Fruit fly (Drosophila melanogaster): ENCODE data around the gene CG7565.

The CG7565 gene

dm6 chr3L:8058190-8058997 lies 33.2 kb downstream of the CG7565 start, which contains the start of gene bip1 (continued):
- no peak for TF ChIP-seq Blimp-1 (GFP tag; optimal IDR thresholded peaks at IDR 0.05)
- peak; percentile 20 for TF ChIP-seq Smox (GFP tag; optimal IDR thresholded peaks at IDR 0.05)
- TF ChIP-seq acj6 (GFP tag; optimal IDR thresholded peaks at IDR 0.05): peak; percentile 16
- TF ChIP-seq dac (GFP tag; optimal IDR thresholded peaks at IDR 0.05): no peak
- TF ChIP-seq dsx (GFP tag; optimal IDR thresholded peaks at IDR 0.05; ENCODE audit: poor library complexity, severe bottlenecking): peak; percentile 21
- peak; percentile 11 for TF ChIP-seq CG3919 (GFP tag; optimal IDR thresholded peaks at IDR 0.05)
- TF ChIP-seq fkh (GFP tag; optimal IDR thresholded peaks at IDR 0.05): peak; percentile 12
- TF ChIP-seq Met (GFP tag; optimal IDR thresholded peaks at IDR 0.05): peak; percentile 41
- no peak for TF ChIP-seq CG8319 (GFP tag; optimal IDR thresholded peaks at IDR 0.05)
- no peak for TF ChIP-seq Sox102F (GFP tag; optimal IDR thresholded peaks at IDR 0.05)
- no peak for TF ChIP-seq CG6792 (GFP tag; optimal IDR thresholded peaks at IDR 0.05)

- TF ChIP-seq CG10669 (GFP tag; optimal IDR thresholded peaks at IDR 0.05) (no peak), Met (GFP tag; optimal IDR thresholded peaks at IDR 0.05) (peak; percentile 45), Sox102F (GFP tag; optimal IDR thresholded peaks at IDR 0.05) (peak; percentile 32), pdm3 (GFP tag; optimal IDR thresholded peaks at IDR 0.05) (peak; percentile 17), acj6 (GFP tag; optimal IDR thresholded peaks at IDR 0.05) (peak; percentile 23), CG3032 (tag; optimal IDR thresholded peaks at IDR 0.05) (peak; percentile 45), CG11902 (GFP tag; optimal IDR thresholded peaks at IDR 0.05) (no peak), topi (GFP tag; optimal IDR thresholded peaks at IDR 0.05) (peak; percentile 1), fkh (GFP tag; optimal IDR thresholded peaks at IDR 0.05) (no peak), CG8632 (GFP tag; optimal IDR thresholded peaks at IDR 0.05) (no peak), spab (GFP tag; optimal IDR thresholded peaks at IDR 0.05) (peak; percentile 10), achi (GFP tag; optimal IDR thresholded peaks at IDR 0.05) (peak; percentile 2), Smox (GFP tag; optimal IDR thresholded peaks at IDR 0.05) (peak; percentile 36), CG31627 (GFP tag; optimal IDR thresholded peaks at IDR 0.05) (peak; percentile 20), cyc (GFP tag; optimal IDR thresholded peaks at IDR 0.05) (peak; percentile 1), CG6808 (GFP tag; optimal IDR thresholded peaks at IDR 0.05) (no peak), Eip78C (GFP tag) (no peak), CG11762 (GFP tag; optimal IDR thresholded peaks at IDR 0.05; ENCODE audit: insufficient read depth) (peak; percentile 5), esn (GFP tag; optimal IDR thresholded peaks at IDR 0.05) (peak; percentile 24)
Measured at dm6 chr3L:8057823-8058189, 33.8 kb downstream of the CG7565 start.

- TF ChIP-seq svp (GFP tag) (peak; percentile 69), CG9139 (GFP tag; optimal IDR thresholded peaks at IDR 0.05) (no peak), Hr4 (GFP tag; optimal IDR thresholded peaks at IDR 0.05) (no peak), CG6854 (GFP tag; optimal IDR thresholded peaks at IDR 0.05) (no peak), fd85E (GFP tag; optimal IDR thresholded peaks at IDR 0.05) (no peak), CG3032 (tag; optimal IDR thresholded peaks at IDR 0.05) (no peak)
Measured at dm6 chr3L:8057423-8057822, 34.2 kb downstream of the CG7565 start.

- TF ChIP-seq CG8319 (GFP tag; optimal IDR thresholded peaks at IDR 0.05) (peak; percentile 74), CG11902 (GFP tag; optimal IDR thresholded peaks at IDR 0.05) (peak; percentile 57), Hr39 (GFP tag; optimal IDR thresholded peaks at IDR 0.05) (peak; percentile 77), svp (GFP tag) (peak; percentile 93), Sox102F (GFP tag; optimal IDR thresholded peaks at IDR 0.05) (peak; percentile 85), Blimp-1 (GFP tag; optimal IDR thresholded peaks at IDR 0.05) (peak; percentile 69), Eip75B (GFP tag; optimal IDR thresholded peaks at IDR 0.05) (peak; percentile 93), CG6854 (GFP tag; optimal IDR thresholded peaks at IDR 0.05) (no peak), Eip78C (GFP tag) (peak; percentile 98), CG34406 (GFP tag; optimal IDR thresholded peaks at IDR 0.05) (peak; percentile 88), vri (GFP tag; optimal IDR thresholded peaks at IDR 0.05) (peak; percentile 59), fd85E (GFP tag; optimal IDR thresholded peaks at IDR 0.05) (peak; percentile 17), Met (GFP tag; optimal IDR thresholded peaks at IDR 0.05) (peak; percentile 87), CG7368 (GFP tag; optimal IDR thresholded peaks at IDR 0.05) (peak; percentile 81), topi (GFP tag; optimal IDR thresholded peaks at IDR 0.05) (peak; percentile 87), Sox15 (GFP tag; optimal IDR thresholded peaks at IDR 0.05) (peak; percentile 71), Smox (GFP tag; optimal IDR thresholded peaks at IDR 0.05) (peak; percentile 87), dac (GFP tag; optimal IDR thresholded peaks at IDR 0.05) (peak; percentile 78), fkh (GFP tag; optimal IDR thresholded peaks at IDR 0.05) (no peak), Sox14 (GFP tag; optimal IDR thresholded peaks at IDR 0.05) (peak; percentile 91), CG32006 (GFP tag; optimal IDR thresholded peaks at IDR 0.05) (peak; percentile 96), CG8632 (GFP tag; optimal IDR thresholded peaks at IDR 0.05) (peak; percentile 84), dsx (GFP tag; optimal IDR thresholded peaks at IDR 0.05; ENCODE audit: poor library complexity, severe bottlenecking) (peak; percentile 66), achi (GFP tag; optimal IDR thresholded peaks at IDR 0.05) (peak; percentile 87), Ets21C (GFP tag; optimal IDR thresholded peaks at IDR 0.05) (peak; percentile 69), CG1621 (tag; optimal IDR thresholded peaks at IDR 0.05) (peak; percentile 76), CG4318 (GFP tag; optimal IDR thresholded peaks at IDR 0.05) (peak; percentile 88), CG6792 (GFP tag; optimal IDR thresholded peaks at IDR 0.05) (peak; percentile 84)
Measured at dm6 chr3L:8056740-8057253, 34.8 kb downstream of the CG7565 start.
